2 fruit fly cellular contexts compared by ENCODE assay signal in the genomic region with DNA sequence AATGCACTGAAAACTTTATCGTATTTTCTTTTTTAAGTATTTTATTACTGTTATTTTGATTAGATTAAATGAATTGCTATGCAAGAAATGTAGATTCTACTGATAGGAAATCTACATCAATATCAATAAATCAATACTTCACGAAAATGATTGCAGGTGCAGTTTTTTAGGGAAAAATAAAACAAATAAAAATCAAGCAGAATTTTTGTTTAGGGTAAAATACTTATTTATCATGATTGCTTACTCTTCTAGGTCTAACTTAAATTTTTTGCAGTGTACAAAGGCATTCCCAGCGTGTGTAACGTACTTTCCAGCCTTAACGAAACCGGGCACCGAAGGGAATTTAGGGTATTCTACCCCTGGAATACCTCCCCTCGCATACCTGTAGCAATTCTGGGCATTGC.
TF ChIP-seq lines count a peak whose summit lies in the region.

No protein-coding gene starts in this region.

TF ChIP-seq in whole organism, embryonic, 481 proteins besides CTCF, POLR2A, EP300 and RAD21 (continued from another document and continues in another):
- TF ChIP-seq Xbp1 (GFP tag; optimal IDR thresholded peaks at IDR 0.05; lab: Kevin White, UChicago), result peak; percentile 71
- TF ChIP-seq fd102C (GFP tag; optimal IDR thresholded peaks at IDR 0.05; lab: Kevin White, UChicago), result peak; percentile 94
- TF ChIP-seq crc (GFP tag; optimal IDR thresholded peaks at IDR 0.05; lab: Kevin White, UChicago), result peak; percentile 18
- peak; percentile 88 for TF ChIP-seq CG13775 (GFP tag; optimal IDR thresholded peaks at IDR 0.05; lab: Kevin White, UChicago)
- no peak for TF ChIP-seq CG12769 (tag; optimal IDR thresholded peaks at IDR 0.05; lab: Kevin White, UChicago)
- no peak for TF ChIP-seq pros (GFP tag; optimal IDR thresholded peaks at IDR 0.05; lab: Kevin White, UChicago)
- no peak for TF ChIP-seq dati (GFP tag; IDR thresholded peaks at IDR 0.05; lab: Robert Waterston, UW)
- peak; percentile 74 for TF ChIP-seq da (GFP tag; optimal IDR thresholded peaks at IDR 0.05; lab: Kevin White, UChicago)
- peak; percentile 80 for TF ChIP-seq CG7839 (tag; optimal IDR thresholded peaks at IDR 0.05; lab: Kevin White, UChicago)
- no peak for TF ChIP-seq br (optimal IDR thresholded peaks at IDR 0.05; lab: Kevin White, UChicago)
- no peak for TF ChIP-seq aop (GFP tag; IDR thresholded peaks at IDR 0.05; lab: Robert Waterston, UW)
- no peak for TF ChIP-seq Ets97D (GFP tag; optimal IDR thresholded peaks at IDR 0.05; lab: Kevin White, UChicago)
- TF ChIP-seq lmd (GFP tag; IDR thresholded peaks at IDR 0.05; lab: Robert Waterston, UW), result peak; percentile 27; the same call in 1 of the 2 replicates
- TF ChIP-seq ftz-f1 (GFP tag; optimal IDR thresholded peaks at IDR 0.05; lab: Kevin White, UChicago), result no peak
- TF ChIP-seq unc-4 (GFP tag; IDR thresholded peaks at IDR 0.05; lab: Robert Waterston, UW; ENCODE audit: partially characterized antibody), result no peak
- TF ChIP-seq CG17361 (GFP tag; IDR thresholded peaks at IDR 0.05; lab: Robert Waterston, UW), result peak; percentile 90
- peak; percentile 37 for TF ChIP-seq Vsx1 (GFP tag; optimal IDR thresholded peaks at IDR 0.05; lab: Kevin White, UChicago)
- no peak for TF ChIP-seq Adf1 (GFP tag; IDR thresholded peaks at IDR 0.05; lab: Robert Waterston, UW)
- TF ChIP-seq CG10565 (GFP tag; optimal IDR thresholded peaks at IDR 0.05; lab: Kevin White, UChicago), result no peak
- no peak for TF ChIP-seq cad (GFP tag; optimal IDR thresholded peaks at IDR 0.05; lab: Kevin White, UChicago)
- TF ChIP-seq Ets65A (GFP tag; lab: Kevin White, UChicago), result no peak
- peak in 1 of 2 experiments; percentile 80 for TF ChIP-seq bsh (GFP tag; optimal IDR thresholded peaks at IDR 0.05; lab: Kevin White, UChicago)
- TF ChIP-seq Meics (GFP tag; optimal IDR thresholded peaks at IDR 0.05; lab: Kevin White, UChicago), result peak; percentile 21
- TF ChIP-seq CG2129 (GFP tag; IDR thresholded peaks at IDR 0.05; lab: Robert Waterston, UW; ENCODE audit: partially characterized antibody), result no peak
- peak; percentile 54 for TF ChIP-seq Sox102F (GFP tag; optimal IDR thresholded peaks at IDR 0.05; lab: Kevin White, UChicago)
- TF ChIP-seq maf-S (GFP tag; optimal IDR thresholded peaks at IDR 0.05; lab: Kevin White, UChicago), result peak; percentile 18
- TF ChIP-seq Mad (GFP tag; optimal IDR thresholded peaks at IDR 0.05; lab: Kevin White, UChicago), result no peak
- peak; percentile 85 for TF ChIP-seq Spps (tag; optimal IDR thresholded peaks at IDR 0.05; lab: Kevin White, UChicago)
- TF ChIP-seq CG16815 (GFP tag; optimal IDR thresholded peaks at IDR 0.05; lab: Kevin White, UChicago), result peak; percentile 89
- no peak; the same call in 1 of the 2 replicates for TF ChIP-seq dan (GFP tag; IDR thresholded peaks at IDR 0.05; lab: Robert Waterston, UW)
- TF ChIP-seq wor (GFP tag; IDR thresholded peaks at IDR 0.05; lab: Robert Waterston, UW), result no peak
- TF ChIP-seq CG5953 (GFP tag; IDR thresholded peaks at IDR 0.05; lab: Robert Waterston, UW), result no peak
- peak; percentile 75 for TF ChIP-seq Hr3 (GFP tag; optimal IDR thresholded peaks at IDR 0.05; lab: Kevin White, UChicago)
- 0 out of 2 replicates have a peak, but pooled peaks have one; percentile 38 for TF ChIP-seq CG31224 (GFP tag; IDR thresholded peaks at IDR 0.05; lab: Robert Waterston, UW)
- no peak for TF ChIP-seq CG9215 (GFP tag; IDR thresholded peaks at IDR 0.05; lab: Robert Waterston, UW)
- no peak for TF ChIP-seq CG9932 (GFP tag; IDR thresholded peaks at IDR 0.05; lab: Robert Waterston, UW)
- TF ChIP-seq CG7556 (GFP tag; optimal IDR thresholded peaks at IDR 0.05; lab: Kevin White, UChicago), result peak; percentile 86
- peak; percentile 61 for TF ChIP-seq Kr (GFP tag; optimal IDR thresholded peaks at IDR 0.05; lab: Kevin White, UChicago)
- peak; percentile 61 for TF ChIP-seq CG16863 (GFP tag; optimal IDR thresholded peaks at IDR 0.05; lab: Kevin White, UChicago)
- peak; percentile 48; the same call in 1 of the 2 replicates for TF ChIP-seq esg (GFP tag; conservative IDR thresholded peaks at IDR 0.05; lab: Robert Waterston, UW)
- peak; percentile 39 for TF ChIP-seq ewg (GFP tag; optimal IDR thresholded peaks at IDR 0.05; lab: Kevin White, UChicago)
- peak; percentile 83 for TF ChIP-seq CoRest (tag; optimal IDR thresholded peaks at IDR 0.05; lab: Kevin White, UChicago)
- no peak for TF ChIP-seq Doc3 (GFP tag; IDR thresholded peaks at IDR 0.05; lab: Robert Waterston, UW; ENCODE audit: partially characterized antibody)
- TF ChIP-seq B-H2 (GFP tag; optimal IDR thresholded peaks at IDR 0.05; lab: Kevin White, UChicago), result no peak
- peak; percentile 59 for TF ChIP-seq CG10654 (GFP tag; optimal IDR thresholded peaks at IDR 0.05; lab: Kevin White, UChicago)
- peak; percentile 28; the same call in 1 of the 2 replicates for TF ChIP-seq HLH3B (GFP tag; IDR thresholded peaks at IDR 0.05; lab: Robert Waterston, UW)
- peak; percentile 87 for TF ChIP-seq Xrp1 (GFP tag; IDR thresholded peaks at IDR 0.05; lab: Robert Waterston, UW)
- peak; percentile 70 for TF ChIP-seq Blimp-1 (GFP tag; optimal IDR thresholded peaks at IDR 0.05; lab: Kevin White, UChicago)
- TF ChIP-seq CG8924 (tag; optimal IDR thresholded peaks at IDR 0.05; lab: Kevin White, UChicago), result peak; percentile 90
- no peak for TF ChIP-seq Scr (GFP tag; IDR thresholded peaks at IDR 0.05; lab: Robert Waterston, UW; ENCODE audit: partially characterized antibody)
- TF ChIP-seq dmrt99B (tag; optimal IDR thresholded peaks at IDR 0.05; lab: Kevin White, UChicago), result peak; percentile 61
- no peak for TF ChIP-seq CG9797 (GFP tag; optimal IDR thresholded peaks at IDR 0.05; lab: Kevin White, UChicago)
- TF ChIP-seq CG12104 (GFP tag; optimal IDR thresholded peaks at IDR 0.05; lab: Kevin White, UChicago), result peak; percentile 47
- no peak for TF ChIP-seq CrebB (tag; optimal IDR thresholded peaks at IDR 0.05; lab: Kevin White, UChicago)
- TF ChIP-seq hb (GFP tag; IDR thresholded peaks at IDR 0.05; lab: Robert Waterston, UW; ENCODE audit: partially characterized antibody), result no peak
- TF ChIP-seq CG6683 (GFP tag; optimal IDR thresholded peaks at IDR 0.05; lab: Kevin White, UChicago), result no peak
- no peak for TF ChIP-seq Fer3 (tag; optimal IDR thresholded peaks at IDR 0.05; lab: Kevin White, UChicago)
- TF ChIP-seq CG16813 (GFP tag; IDR thresholded peaks at IDR 0.05; lab: Robert Waterston, UW; ENCODE audit: partially characterized antibody), result no peak
- peak; percentile 74 for TF ChIP-seq unpg (GFP tag; optimal IDR thresholded peaks at IDR 0.05; lab: Kevin White, UChicago)
- 0 out of 3 replicates have a peak, but pooled peaks have one; percentile 17 for TF ChIP-seq ci (GFP tag; IDR thresholded peaks at IDR 0.05; lab: Robert Waterston, UW)
- TF ChIP-seq Sry-δ (GFP tag; optimal IDR thresholded peaks at IDR 0.05; lab: Kevin White, UChicago), result no peak
- peak; percentile 52 for TF ChIP-seq CG8290 (GFP tag; optimal IDR thresholded peaks at IDR 0.05; lab: Kevin White, UChicago)
- peak in 1 of 2 experiments; percentile 60 for TF ChIP-seq CG8290 (tag; optimal IDR thresholded peaks at IDR 0.05; lab: Kevin White, UChicago)

TF ChIP-seq in whole organism, prepupa, 60 proteins besides CTCF, POLR2A, EP300 and RAD21 (continued from another document):
- TF ChIP-seq CG6808 (GFP tag; optimal IDR thresholded peaks at IDR 0.05; lab: Kevin White, UChicago), result peak; percentile 60
- TF ChIP-seq CG8319 (GFP tag; optimal IDR thresholded peaks at IDR 0.05; lab: Kevin White, UChicago), result peak; percentile 6
- TF ChIP-seq pdm3 (GFP tag; optimal IDR thresholded peaks at IDR 0.05; lab: Kevin White, UChicago), result peak; percentile 59
- peak; percentile 86 for TF ChIP-seq svp (GFP tag; lab: Kevin White, UChicago)
- peak; percentile 59 for TF ChIP-seq acj6 (GFP tag; optimal IDR thresholded peaks at IDR 0.05; lab: Kevin White, UChicago)
- peak; percentile 38 for TF ChIP-seq CG32006 (GFP tag; optimal IDR thresholded peaks at IDR 0.05; lab: Kevin White, UChicago)
- TF ChIP-seq Gug (GFP tag; IDR thresholded peaks at IDR 0.05; lab: Robert Waterston, UW), result no peak
- no peak for TF ChIP-seq CG8119 (GFP tag; IDR thresholded peaks at IDR 0.05; lab: Robert Waterston, UW)
- peak; percentile 36 for TF ChIP-seq CG1621 (tag; optimal IDR thresholded peaks at IDR 0.05; lab: Kevin White, UChicago)
- TF ChIP-seq Hr39 (GFP tag; optimal IDR thresholded peaks at IDR 0.05; lab: Kevin White, UChicago), result peak; percentile 54
- no peak for TF ChIP-seq Lpt (GFP tag; optimal IDR thresholded peaks at IDR 0.05; lab: Kevin White, UChicago)
- TF ChIP-seq Eip78C (GFP tag; lab: Kevin White, UChicago), result peak; percentile 87
- peak; percentile 63 for TF ChIP-seq Smox (GFP tag; optimal IDR thresholded peaks at IDR 0.05; lab: Kevin White, UChicago)
- peak in 1 of 2 experiments; percentile 41 for TF ChIP-seq salr (GFP tag; optimal IDR thresholded peaks at IDR 0.05; lab: Kevin White, UChicago)
- TF ChIP-seq CG10631 (GFP tag; optimal IDR thresholded peaks at IDR 0.05; lab: Kevin White, UChicago), result peak; percentile 56
- TF ChIP-seq CG16779 (tag; optimal IDR thresholded peaks at IDR 0.05; lab: Kevin White, UChicago), result no peak
- no peak for TF ChIP-seq CG6276 (GFP tag; optimal IDR thresholded peaks at IDR 0.05; lab: Kevin White, UChicago)
- peak; percentile 77 for TF ChIP-seq Met (GFP tag; optimal IDR thresholded peaks at IDR 0.05; lab: Kevin White, UChicago)
- peak; percentile 61 for TF ChIP-seq lz (GFP tag; optimal IDR thresholded peaks at IDR 0.05; lab: Kevin White, UChicago)
- TF ChIP-seq net (GFP tag; optimal IDR thresholded peaks at IDR 0.05; lab: Kevin White, UChicago), result peak; percentile 28
- TF ChIP-seq CG11762 (GFP tag; optimal IDR thresholded peaks at IDR 0.05; lab: Kevin White, UChicago; ENCODE audit: insufficient read depth), result no peak
- TF ChIP-seq Blimp-1 (GFP tag; optimal IDR thresholded peaks at IDR 0.05; lab: Kevin White, UChicago), result no peak
- TF ChIP-seq CG15336 (GFP tag; IDR thresholded peaks at IDR 0.05; lab: Robert Waterston, UW), result peak; percentile 31; the same call in 1 of the 2 replicates
- TF ChIP-seq Eip75B (GFP tag; optimal IDR thresholded peaks at IDR 0.05; lab: Kevin White, UChicago), result peak; percentile 66
- peak; percentile 28 for TF ChIP-seq CG7368 (GFP tag; optimal IDR thresholded peaks at IDR 0.05; lab: Kevin White, UChicago)
- TF ChIP-seq cyc (GFP tag; optimal IDR thresholded peaks at IDR 0.05; lab: Kevin White, UChicago), result peak; percentile 51
- peak; percentile 65 for TF ChIP-seq Ets96B (tag; optimal IDR thresholded peaks at IDR 0.05; lab: Kevin White, UChicago)
- no peak for TF ChIP-seq spab (GFP tag; optimal IDR thresholded peaks at IDR 0.05; lab: Kevin White, UChicago)
- TF ChIP-seq Ets21C (GFP tag; optimal IDR thresholded peaks at IDR 0.05; lab: Kevin White, UChicago), result peak; percentile 38
- peak; percentile 66 for TF ChIP-seq CG3032 (tag; optimal IDR thresholded peaks at IDR 0.05; lab: Kevin White, UChicago)
- peak; percentile 57 for TF ChIP-seq CG34406 (GFP tag; optimal IDR thresholded peaks at IDR 0.05; lab: Kevin White, UChicago)
- peak; percentile 28 for TF ChIP-seq dsx (GFP tag; optimal IDR thresholded peaks at IDR 0.05; lab: Kevin White, UChicago; ENCODE audit: poor library complexity, severe bottlenecking)
TF ChIP-seq in whole organism, prepupa: peak in this region for 42.
